ENCODE assay signal across 1 fruit fly cellular context in the genomic region with DNA sequence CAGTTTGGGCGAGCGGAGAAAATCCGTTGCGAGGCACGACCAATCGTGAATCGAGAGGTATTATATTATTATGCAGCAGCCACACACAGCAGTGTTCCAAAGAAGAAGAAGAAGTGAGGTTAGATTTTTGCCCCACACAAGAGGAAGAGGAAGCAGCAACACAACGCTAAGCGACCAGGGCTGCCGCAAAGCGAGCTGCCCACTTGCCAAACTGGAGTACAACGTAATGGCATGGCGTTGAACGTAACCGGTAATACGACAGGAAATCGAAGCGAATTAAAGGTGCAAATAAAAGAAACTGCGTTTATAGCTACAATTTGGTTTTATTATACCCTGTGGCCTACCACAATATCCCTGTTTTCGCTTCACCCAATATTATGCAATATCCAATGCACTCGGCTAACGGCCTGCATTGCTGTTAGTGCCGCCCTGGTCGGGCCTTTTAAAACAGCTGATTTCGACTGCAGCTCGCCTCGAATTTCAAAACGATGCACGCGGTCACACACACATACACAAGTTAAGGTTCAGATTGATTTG.
TF ChIP-seq lines count a peak whose summit lies in the region.

No protein-coding gene starts in this region.

TF ChIP-seq in whole organism, embryonic, 481 proteins besides CTCF, POLR2A, EP300 and RAD21 (continued from another document and continues in another):
- TF ChIP-seq CG31388 (GFP tag; optimal IDR thresholded peaks at IDR 0.05; lab: Kevin White, UChicago) (no peak), zf30C (GFP tag; optimal IDR thresholded peaks at IDR 0.05; lab: Kevin White, UChicago) (peak; percentile 10), CG30431 (GFP tag; optimal IDR thresholded peaks at IDR 0.05; lab: Kevin White, UChicago) (peak; percentile 41), aop (GFP tag; IDR thresholded peaks at IDR 0.05; lab: Robert Waterston, UW) (no peak), HLH54F (GFP tag; optimal IDR thresholded peaks at IDR 0.05; lab: Kevin White, UChicago) (peak; percentile 75), cad (GFP tag; optimal IDR thresholded peaks at IDR 0.05; lab: Kevin White, UChicago) (no peak), CG10543 (GFP tag; optimal IDR thresholded peaks at IDR 0.05; lab: Kevin White, UChicago) (peak; percentile 87), Six4 (GFP tag; optimal IDR thresholded peaks at IDR 0.05; lab: Kevin White, UChicago) (peak; percentile 82), zfh2 (GFP tag; optimal IDR thresholded peaks at IDR 0.05; lab: Kevin White, UChicago) (peak; percentile 73), MESR4 (GFP tag; optimal IDR thresholded peaks at IDR 0.05; lab: Kevin White, UChicago) (peak; percentile 55), BEAF-32 (GFP tag; optimal IDR thresholded peaks at IDR 0.05; lab: Kevin White, UChicago) (peak; percentile 50), CG16813 (GFP tag; IDR thresholded peaks at IDR 0.05; lab: Robert Waterston, UW; ENCODE audit: partially characterized antibody) (peak; percentile 27; the same call in 1 of the 3 replicates), Rx (GFP tag; IDR thresholded peaks at IDR 0.05; lab: Robert Waterston, UW) (peak; percentile 39; the same call in 1 of the 2 replicates), fd102C (GFP tag; optimal IDR thresholded peaks at IDR 0.05; lab: Kevin White, UChicago) (peak; percentile 8), lab (GFP tag; optimal IDR thresholded peaks at IDR 0.05; lab: Kevin White, UChicago) (peak; percentile 84), bigmax (GFP tag; optimal IDR thresholded peaks at IDR 0.05; lab: Kevin White, UChicago) (peak; percentile 100), hbn (GFP tag; IDR thresholded peaks at IDR 0.05; lab: Robert Waterston, UW; ENCODE audit: partially characterized antibody) (no peak), CG5953 (GFP tag; IDR thresholded peaks at IDR 0.05; lab: Robert Waterston, UW) (peak; percentile 51; the same call in 1 of the 2 replicates), Oli (tag; optimal IDR thresholded peaks at IDR 0.05; lab: Kevin White, UChicago) (peak; percentile 74), jigr1 (GFP tag; IDR thresholded peaks at IDR 0.05; lab: Robert Waterston, UW) (no peak), Dbx (GFP tag; IDR thresholded peaks at IDR 0.05; lab: Robert Waterston, UW) (peak; percentile 70; the same call in 2 of the 3 replicates), da (GFP tag; optimal IDR thresholded peaks at IDR 0.05; lab: Kevin White, UChicago) (peak; percentile 31), CG11247 (GFP tag; IDR thresholded peaks at IDR 0.05; lab: Robert Waterston, UW) (peak; percentile 39), CG18476 (GFP tag; optimal IDR thresholded peaks at IDR 0.05; lab: Kevin White, UChicago) (peak; percentile 57), Gsc (GFP tag; IDR thresholded peaks at IDR 0.05; lab: Robert Waterston, UW) (no peak), Atf3 (GFP tag; optimal IDR thresholded peaks at IDR 0.05; lab: Kevin White, UChicago) (peak; percentile 71), Trl (optimal IDR thresholded peaks at IDR 0.05; lab: Kevin White, UChicago) (no peak), Trl (GFP tag; optimal IDR thresholded peaks at IDR 0.05; lab: Kevin White, UChicago) (peak; percentile 77), Ada2b (GFP tag; IDR thresholded peaks at IDR 0.05; lab: Robert Waterston, UW) (peak; percentile 71), gcm2 (GFP tag; optimal IDR thresholded peaks at IDR 0.05; lab: Kevin White, UChicago) (peak; percentile 61), CG8290 (GFP tag; optimal IDR thresholded peaks at IDR 0.05; lab: Kevin White, UChicago) (peak; percentile 63), CG8290 (tag; optimal IDR thresholded peaks at IDR 0.05; lab: Kevin White, UChicago) (peak; percentile 31 to 72), CG3847 (GFP tag; IDR thresholded peaks at IDR 0.05; lab: Robert Waterston, UW) (peak; percentile 51), tio (GFP tag; optimal IDR thresholded peaks at IDR 0.05; lab: Kevin White, UChicago) (peak; percentile 49), sd (tag; optimal IDR thresholded peaks at IDR 0.05; lab: Kevin White, UChicago) (peak; percentile 81), slbo (GFP tag; IDR thresholded peaks at IDR 0.05; lab: Robert Waterston, UW) (peak; percentile 69), CG7963 (GFP tag; IDR thresholded peaks at IDR 0.05; lab: Robert Waterston, UW; ENCODE audit: partially characterized antibody) (0 out of 3 replicates have a peak, but pooled peaks have one; percentile 21), CG10979 (tag; optimal IDR thresholded peaks at IDR 0.05; lab: Kevin White, UChicago) (peak; percentile 72), CG10565 (GFP tag; optimal IDR thresholded peaks at IDR 0.05; lab: Kevin White, UChicago) (no peak), CrebB (tag; optimal IDR thresholded peaks at IDR 0.05; lab: Kevin White, UChicago) (peak; percentile 70), TFAM (GFP tag; optimal IDR thresholded peaks at IDR 0.05; lab: Kevin White, UChicago) (peak; percentile 28), Nf-YB (GFP tag; optimal IDR thresholded peaks at IDR 0.05; lab: Kevin White, UChicago) (peak; percentile 60), Sin3A (optimal IDR thresholded peaks at IDR 0.05; lab: Kevin White, UChicago) (peak; percentile 91), dmrt99B (tag; optimal IDR thresholded peaks at IDR 0.05; lab: Kevin White, UChicago) (peak; percentile 62), CG10654 (GFP tag; optimal IDR thresholded peaks at IDR 0.05; lab: Kevin White, UChicago) (peak; percentile 73), fru (optimal IDR thresholded peaks at IDR 0.05; lab: Kevin White, UChicago) (peak; percentile 24), CG4282 (GFP tag; optimal IDR thresholded peaks at IDR 0.05; lab: Kevin White, UChicago) (peak; percentile 19), CG5180 (GFP tag; optimal IDR thresholded peaks at IDR 0.05; lab: Kevin White, UChicago) (peak; percentile 59), CG12219 (GFP tag; optimal IDR thresholded peaks at IDR 0.05; lab: Kevin White, UChicago) (peak; percentile 78), trem (tag; optimal IDR thresholded peaks at IDR 0.05; lab: Kevin White, UChicago) (peak; percentile 99), trh (GFP tag; optimal IDR thresholded peaks at IDR 0.05; lab: Kevin White, UChicago) (no peak), cato (GFP tag; optimal IDR thresholded peaks at IDR 0.05; lab: Kevin White, UChicago; ENCODE audit: borderline replicate concordance) (peak; percentile 50), Asciz (GFP tag; optimal IDR thresholded peaks at IDR 0.05; lab: Kevin White, UChicago) (peak; percentile 51), CG10274 (GFP tag; optimal IDR thresholded peaks at IDR 0.05; lab: Kevin White, UChicago) (peak; percentile 44), Rfx (GFP tag; IDR thresholded peaks at IDR 0.05; lab: Robert Waterston, UW) (peak; percentile 77), ind (GFP tag; optimal IDR thresholded peaks at IDR 0.05; lab: Kevin White, UChicago) (peak; percentile 75), Eip74EF (GFP tag; optimal IDR thresholded peaks at IDR 0.05; lab: Kevin White, UChicago) (peak in 1 of 2 experiments; percentile 61), Max (GFP tag; optimal IDR thresholded peaks at IDR 0.05; lab: Kevin White, UChicago) (peak; percentile 80), CG13123 (GFP tag; optimal IDR thresholded peaks at IDR 0.05; lab: Kevin White, UChicago) (peak; percentile 17), CG11696 (GFP tag; IDR thresholded peaks at IDR 0.05; lab: Robert Waterston, UW) (no peak), CG9797 (GFP tag; optimal IDR thresholded peaks at IDR 0.05; lab: Kevin White, UChicago) (peak; percentile 34), hkb (optimal IDR thresholded peaks at IDR 0.05; lab: Kevin White, UChicago) (peak; percentile 72), hkb (GFP tag; IDR thresholded peaks at IDR 0.05; lab: Robert Waterston, UW) (peak; percentile 71), NfI (GFP tag; optimal IDR thresholded peaks at IDR 0.05; lab: Kevin White, UChicago) (peak; percentile 80), CG7357 (GFP tag; IDR thresholded peaks at IDR 0.05; lab: Robert Waterston, UW) (0 out of 3 replicates have a peak, but pooled peaks have one; percentile 49), tgo (GFP tag; IDR thresholded peaks at IDR 0.05; lab: Robert Waterston, UW) (peak; percentile 63), stwl (tag; optimal IDR thresholded peaks at IDR 0.05; lab: Kevin White, UChicago) (peak; percentile 69), CG6765 (GFP tag; optimal IDR thresholded peaks at IDR 0.05; lab: Kevin White, UChicago) (peak; percentile 62), CG33557 (GFP tag; optimal IDR thresholded peaks at IDR 0.05; lab: Kevin White, UChicago) (peak; percentile 87), CG32767 (GFP tag; IDR thresholded peaks at IDR 0.05; lab: Robert Waterston, UW) (peak; percentile 44; the same call in 1 of the 2 replicates), amos (GFP tag; IDR thresholded peaks at IDR 0.05; lab: Robert Waterston, UW; ENCODE audit: partially characterized antibody) (peak; percentile 30; the same call in 1 of the 2 replicates), E2f2 (GFP tag; IDR thresholded peaks at IDR 0.05; lab: Robert Waterston, UW) (peak; percentile 46; the same call in 1 of the 2 replicates), CG8944 (GFP tag; optimal IDR thresholded peaks at IDR 0.05; lab: Kevin White, UChicago) (peak; percentile 80), NC2α (GFP tag; optimal IDR thresholded peaks at IDR 0.05; lab: Kevin White, UChicago) (peak; percentile 70), Oaz (GFP tag; IDR thresholded peaks at IDR 0.05; lab: Robert Waterston, UW) (no peak), YL-1 (GFP tag; optimal IDR thresholded peaks at IDR 0.05; lab: Kevin White, UChicago) (peak; percentile 90), CG15479 (GFP tag; optimal IDR thresholded peaks at IDR 0.05; lab: Kevin White, UChicago) (no peak), CG9609 (GFP tag; optimal IDR thresholded peaks at IDR 0.05; lab: Kevin White, UChicago) (peak; percentile 74), ranshi (GFP tag; IDR thresholded peaks at IDR 0.05; lab: Robert Waterston, UW) (peak; percentile 49; the same call in 1 of the 2 replicates), Sry-δ (GFP tag; optimal IDR thresholded peaks at IDR 0.05; lab: Kevin White, UChicago) (peak; percentile 64), sug (tag; optimal IDR thresholded peaks at IDR 0.05; lab: Kevin White, UChicago) (peak; percentile 81), pita (GFP tag; optimal IDR thresholded peaks at IDR 0.05; lab: Kevin White, UChicago) (no peak), shn (GFP tag; optimal IDR thresholded peaks at IDR 0.05; lab: Kevin White, UChicago) (peak; percentile 80), sna (GFP tag; IDR thresholded peaks at IDR 0.05; lab: Robert Waterston, UW; ENCODE audit: partially characterized antibody) (no peak), pho (GFP tag; optimal IDR thresholded peaks at IDR 0.05; lab: Kevin White, UChicago) (peak; percentile 82), ttk (GFP tag; IDR thresholded peaks at IDR 0.05; lab: Robert Waterston, UW) (peak; percentile 51; the same call in 1 of the 2 replicates), CG10209 (GFP tag; optimal IDR thresholded peaks at IDR 0.05; lab: Kevin White, UChicago) (peak; percentile 78), pfk (GFP tag; optimal IDR thresholded peaks at IDR 0.05; lab: Kevin White, UChicago) (peak; percentile 52), Dip2 (GFP tag; IDR thresholded peaks at IDR 0.05; lab: Robert Waterston, UW) (no peak), Aef1 (GFP tag; IDR thresholded peaks at IDR 0.05; lab: Robert Waterston, UW) (peak; percentile 45; the same call in 2 of the 3 replicates), gcm (GFP tag; optimal IDR thresholded peaks at IDR 0.05; lab: Kevin White, UChicago) (peak; percentile 69), CG9817 (tag; optimal IDR thresholded peaks at IDR 0.05; lab: Kevin White, UChicago) (peak; percentile 60), chif (GFP tag; optimal IDR thresholded peaks at IDR 0.05; lab: Kevin White, UChicago) (peak; percentile 77), CG4854 (GFP tag; optimal IDR thresholded peaks at IDR 0.05; lab: Kevin White, UChicago) (peak; percentile 32), h (optimal IDR thresholded peaks at IDR 0.05; lab: Kevin White, UChicago) (no peak), CG1792 (GFP tag; optimal IDR thresholded peaks at IDR 0.05; lab: Kevin White, UChicago) (peak; percentile 67), Lim3 (GFP tag; IDR thresholded peaks at IDR 0.05; lab: Robert Waterston, UW) (no peak), Hr39 (optimal IDR thresholded peaks at IDR 0.05; lab: Kevin White, UChicago) (no peak), ewg (GFP tag; optimal IDR thresholded peaks at IDR 0.05; lab: Kevin White, UChicago) (peak; percentile 39), CG2116 (GFP tag; optimal IDR thresholded peaks at IDR 0.05; lab: Kevin White, UChicago) (peak; percentile 74), kni (GFP tag; optimal IDR thresholded peaks at IDR 0.05; lab: Kevin White, UChicago) (peak; percentile 93), CG6683 (GFP tag; optimal IDR thresholded peaks at IDR 0.05; lab: Kevin White, UChicago) (peak; percentile 59), CG16815 (GFP tag; optimal IDR thresholded peaks at IDR 0.05; lab: Kevin White, UChicago) (peak; percentile 73), CkIIα-i1 (GFP tag; IDR thresholded peaks at IDR 0.05; lab: Robert Waterston, UW) (no peak), Bgb (GFP tag; IDR thresholded peaks at IDR 0.05; lab: Robert Waterston, UW; ENCODE audit: partially characterized antibody) (peak; percentile 39; the same call in 1 of the 2 replicates), exex (tag; optimal IDR thresholded peaks at IDR 0.05; lab: Kevin White, UChicago) (peak; percentile 32), eve (GFP tag; optimal IDR thresholded peaks at IDR 0.05; lab: Kevin White, UChicago) (peak in 1 of 2 experiments; percentile 41), odd (GFP tag; optimal IDR thresholded peaks at IDR 0.05; lab: Kevin White, UChicago) (peak; percentile 53), al (GFP tag; IDR thresholded peaks at IDR 0.05; lab: Robert Waterston, UW) (peak; percentile 44; the same call in 1 of the 2 replicates), p53 (GFP tag; optimal IDR thresholded peaks at IDR 0.05; lab: Kevin White, UChicago) (peak; percentile 82), Xbp1 (GFP tag; optimal IDR thresholded peaks at IDR 0.05; lab: Kevin White, UChicago) (peak; percentile 69), hth (optimal IDR thresholded peaks at IDR 0.05; lab: Kevin White, UChicago) (no peak), CG1832 (GFP tag; optimal IDR thresholded peaks at IDR 0.05; lab: Kevin White, UChicago) (no peak), D (optimal IDR thresholded peaks at IDR 0.05; lab: Kevin White, UChicago) (peak; percentile 72), D (GFP tag; optimal IDR thresholded peaks at IDR 0.05; lab: Kevin White, UChicago) (peak; percentile 46), gem (tag; optimal IDR thresholded peaks at IDR 0.05; lab: Kevin White, UChicago) (peak; percentile 78), mirr (GFP tag; optimal IDR thresholded peaks at IDR 0.05; lab: Kevin White, UChicago) (peak; percentile 83), Scr (GFP tag; IDR thresholded peaks at IDR 0.05; lab: Robert Waterston, UW; ENCODE audit: partially characterized antibody) (no peak; the same call in 1 of the 2 replicates), CG14014 (GFP tag; IDR thresholded peaks at IDR 0.05; lab: Robert Waterston, UW) (peak; percentile 72), pros (GFP tag; optimal IDR thresholded peaks at IDR 0.05; lab: Kevin White, UChicago) (peak; percentile 15), jing (GFP tag; optimal IDR thresholded peaks at IDR 0.05; lab: Kevin White, UChicago) (peak; percentile 38)
